Worm (Caenorhabditis elegans): ENCODE results near the gene hil-2.

DNA sequence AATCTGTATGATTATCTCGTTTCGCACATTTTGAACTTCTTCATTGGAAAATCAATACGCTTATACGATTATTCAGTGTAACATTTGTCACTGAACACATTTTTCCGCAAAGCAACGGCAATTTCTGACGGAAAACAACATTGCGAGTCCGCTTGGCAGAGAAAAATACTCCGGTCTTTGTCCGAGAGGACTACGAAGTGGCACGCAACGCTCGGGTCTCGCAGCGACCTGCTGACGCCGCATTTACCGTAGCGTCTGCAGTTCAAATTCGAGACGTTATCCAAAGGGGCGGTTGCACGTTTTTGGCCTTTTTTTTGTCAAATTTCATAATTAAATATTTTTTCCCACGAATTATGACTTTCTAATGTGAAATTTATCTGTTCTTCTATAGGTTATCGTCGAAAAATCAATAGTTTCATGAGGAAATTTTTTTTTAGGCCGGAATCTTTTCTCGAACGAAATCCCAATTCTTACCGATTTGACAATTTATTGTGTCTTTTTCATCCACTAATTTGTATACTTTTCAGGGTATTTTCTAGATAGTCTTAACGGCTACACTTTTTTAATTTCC lies 29.7 kb downstream of the hil-2 start, which contains the start of gene sqd-1:
- peak; percentile 100 for TF ChIP-seq W03F9.2 (tag; optimal IDR thresholded peaks at IDR 0.05)
- TF ChIP-seq dao-5 (tag; optimal IDR thresholded peaks at IDR 0.05), result no peak
- peak; percentile 86 for TF ChIP-seq him-1 (tag; optimal IDR thresholded peaks at IDR 0.05)

Measured in whole organism, L4/young adult.